Worm (Caenorhabditis elegans): ENCODE results near the gene F13E9.16.

The F13E9.16 gene

ce11 chrIV:10842705-10843364 is 44.4 kb downstream of the F13E9.16 start, which contains the start of gene T11G6.5:
TSS of gene T11G6.5 (minus strand) at chrIV:10842755.
- peak; percentile 19 for TF ChIP-seq nhr-129 (tag; optimal IDR thresholded peaks at IDR 0.05)
- no peak for TF ChIP-seq nhr-11 (tag; optimal IDR thresholded peaks at IDR 0.05)
- TF ChIP-seq F13H6.1 (tag; optimal IDR thresholded peaks at IDR 0.05) = peak; percentile 7
- peak; percentile 26 for TF ChIP-seq lin-13 (GFP tag; optimal IDR thresholded peaks at IDR 0.05)
- TF ChIP-seq lsy-2 (tag; optimal IDR thresholded peaks at IDR 0.05) = peak; percentile 76 to 95
- TF ChIP-seq unc-55 (GFP tag; optimal IDR thresholded peaks at IDR 0.05) = peak; percentile 41
- peak; percentile 48 for TF ChIP-seq C34F6.9 (tag; optimal IDR thresholded peaks at IDR 0.05)
- TF ChIP-seq elt-1 (tag; optimal IDR thresholded peaks at IDR 0.05) = no peak
- no peak for TF ChIP-seq nhr-23 (tag; optimal IDR thresholded peaks at IDR 0.05)

ce11 chrIV:10842232-10842631 is 45.0 kb downstream of the F13E9.16 start:
- TF ChIP-seq lin-11 (tag; optimal IDR thresholded peaks at IDR 0.05) (no peak), sma-3 (GFP tag; optimal IDR thresholded peaks at IDR 0.05) (no peak), ceh-16 (tag; optimal IDR thresholded peaks at IDR 0.05) (no peak), nhr-77 (tag; optimal IDR thresholded peaks at IDR 0.05) (no peak), snpc-4 (tag; optimal IDR thresholded peaks at IDR 0.05) (no peak), elt-3 (tag; optimal IDR thresholded peaks at IDR 0.05) (no peak), gmeb-1 (tag; optimal IDR thresholded peaks at IDR 0.05) (no peak), unc-39 (tag; optimal IDR thresholded peaks at IDR 0.05) (no peak), nhr-10 (tag; optimal IDR thresholded peaks at IDR 0.05) (no peak), nhr-6 (tag; optimal IDR thresholded peaks at IDR 0.05) (no peak), aly-2 (tag; optimal IDR thresholded peaks at IDR 0.05) (no peak), ama-1 (optimal IDR thresholded peaks at IDR 0.05) (no peak), nhr-21 (tag; optimal IDR thresholded peaks at IDR 0.05) (no peak), mdl-1 (tag; optimal IDR thresholded peaks at IDR 0.05) (no peak), nhr-237 (tag; optimal IDR thresholded peaks at IDR 0.05) (no peak), egl-27 (tag; optimal IDR thresholded peaks at IDR 0.05) (no peak), F13H6.1 (tag; optimal IDR thresholded peaks at IDR 0.05) (no peak), mbf-1 (tag; optimal IDR thresholded peaks at IDR 0.05) (no peak), mab-5 (tag; optimal IDR thresholded peaks at IDR 0.05) (no peak)

Data from whole organism, L2 larva.